Fruit fly (Drosophila melanogaster): ENCODE data around the gene CG12105.

Gene CG12105

DNA sequence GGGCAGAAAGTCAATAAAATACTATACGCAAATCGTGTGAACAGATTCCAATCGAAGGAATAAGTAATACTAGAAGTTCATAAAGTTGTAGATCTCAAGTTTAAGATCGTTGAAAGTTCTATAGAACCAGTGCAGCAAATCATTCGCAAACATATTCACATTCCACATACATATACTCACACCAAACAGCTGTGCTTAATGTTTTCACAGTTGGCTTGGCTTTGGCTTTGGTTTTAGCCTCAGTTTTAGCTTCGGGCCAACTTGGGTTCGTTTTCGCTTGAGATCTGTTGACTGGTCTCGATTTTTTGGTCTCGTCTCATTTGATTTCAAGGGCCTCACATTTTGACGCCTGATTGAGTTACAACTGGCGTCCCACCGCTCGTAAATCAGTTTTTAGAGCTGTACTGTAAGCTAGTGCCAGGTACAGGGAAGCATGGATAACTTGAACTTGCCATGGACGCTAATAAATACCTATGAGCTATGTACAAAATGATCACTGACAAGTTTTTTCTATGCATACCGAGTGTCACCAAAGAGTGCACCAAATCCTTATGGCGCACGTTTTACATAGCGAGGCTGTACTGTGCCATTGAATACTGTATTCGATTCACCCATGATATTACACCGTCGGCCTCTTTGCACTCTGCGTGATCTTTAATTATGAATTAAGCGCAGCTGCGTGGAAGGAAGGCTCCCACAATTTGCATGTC is 28.3 kb downstream of the CG12105 start (continued):
- TF ChIP-seq Taf1 (GFP tag; IDR thresholded peaks at IDR 0.05), result peak; percentile 70; the same call in 1 of the 2 replicates
- peak; percentile 80 for TF ChIP-seq CG13296 (GFP tag; optimal IDR thresholded peaks at IDR 0.05)
- peak; percentile 53 for TF ChIP-seq CG9609 (GFP tag; optimal IDR thresholded peaks at IDR 0.05)
- peak; percentile 64 for TF ChIP-seq zen (tag; optimal IDR thresholded peaks at IDR 0.05)
- no peak for TF ChIP-seq tll (GFP tag; optimal IDR thresholded peaks at IDR 0.05)
- peak; percentile 92 for TF ChIP-seq Ptx1 (GFP tag; IDR thresholded peaks at IDR 0.05)
- peak; percentile 49; the same call in 1 of the 2 replicates for TF ChIP-seq Doc2 (GFP tag; IDR thresholded peaks at IDR 0.05)
- no peak for TF ChIP-seq Neu2 (GFP tag; optimal IDR thresholded peaks at IDR 0.05; ENCODE audit: borderline replicate concordance)
- TF ChIP-seq CG16813 (GFP tag; IDR thresholded peaks at IDR 0.05; ENCODE audit: partially characterized antibody), result no peak
- TF ChIP-seq sqz (GFP tag; optimal IDR thresholded peaks at IDR 0.05), result peak; percentile 38
- peak; percentile 86 for TF ChIP-seq CG32772 (GFP tag; IDR thresholded peaks at IDR 0.05)
- TF ChIP-seq usp (GFP tag; optimal IDR thresholded peaks at IDR 0.05), result no peak
- no peak for TF ChIP-seq hkb (optimal IDR thresholded peaks at IDR 0.05)
- TF ChIP-seq hkb (GFP tag; IDR thresholded peaks at IDR 0.05), result peak; percentile 91
- TF ChIP-seq zen2 (GFP tag; IDR thresholded peaks at IDR 0.05; ENCODE audit: partially characterized antibody), result no peak
- peak; percentile 94 for TF ChIP-seq mam (GFP tag; optimal IDR thresholded peaks at IDR 0.05)
- peak; percentile 60 for TF ChIP-seq sima (GFP tag; optimal IDR thresholded peaks at IDR 0.05)
- TF ChIP-seq btn (GFP tag; optimal IDR thresholded peaks at IDR 0.05), result peak; percentile 53
- TF ChIP-seq HmgD (GFP tag; optimal IDR thresholded peaks at IDR 0.05), result no peak
- peak; percentile 82 for TF ChIP-seq E2f1 (GFP tag; IDR thresholded peaks at IDR 0.05)

DNA sequence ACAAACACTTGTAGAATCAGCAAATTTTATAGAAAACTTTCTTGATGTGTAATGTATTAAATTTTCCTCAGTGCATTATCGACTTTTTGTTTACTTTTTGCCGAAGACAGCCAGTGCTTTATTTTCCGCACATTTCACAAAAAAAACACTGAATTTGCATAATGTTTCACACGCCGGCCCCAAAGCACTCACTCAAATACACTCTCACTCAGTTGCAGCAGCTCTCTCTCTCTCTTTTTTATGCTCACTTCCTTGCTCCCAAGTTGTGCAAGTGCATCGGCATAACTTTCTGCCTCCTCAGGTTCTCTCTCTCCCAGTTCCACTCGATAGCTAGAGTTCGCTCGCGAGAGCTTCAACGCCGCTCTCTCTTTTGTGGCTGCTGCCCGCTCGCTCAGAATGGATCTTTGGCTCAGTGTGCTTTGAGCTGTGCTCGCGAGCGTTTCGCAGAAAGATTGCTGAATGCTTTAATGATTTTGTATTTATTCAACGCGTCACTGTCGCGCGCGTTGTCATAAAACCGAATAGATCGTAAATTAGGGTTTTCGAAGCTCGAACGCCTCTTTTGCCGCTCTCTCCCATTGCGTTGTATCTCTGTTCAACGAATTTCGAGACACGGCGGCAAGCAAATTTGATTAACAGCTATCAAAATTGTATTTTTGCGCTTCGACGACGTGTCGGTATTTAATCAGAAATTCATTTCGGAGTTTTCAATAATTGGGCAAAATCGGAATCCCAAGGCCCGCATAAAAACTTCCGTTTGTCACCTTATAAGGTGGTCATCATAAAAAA is 29.1 kb downstream of the CG12105 start:
- TF ChIP-seq CG32532 (GFP tag; IDR thresholded peaks at IDR 0.05) (peak; percentile 65), Ssrp (tag; optimal IDR thresholded peaks at IDR 0.05) (no peak), her (GFP tag; optimal IDR thresholded peaks at IDR 0.05) (peak; percentile 68), fd64A (GFP tag; optimal IDR thresholded peaks at IDR 0.05) (no peak), h (optimal IDR thresholded peaks at IDR 0.05) (no peak), Ravus (GFP tag; IDR thresholded peaks at IDR 0.05) (no peak), CG6791 (GFP tag; IDR thresholded peaks at IDR 0.05; ENCODE audit: partially characterized antibody) (peak; percentile 76), Dll (GFP tag; IDR thresholded peaks at IDR 0.05; ENCODE audit: partially characterized antibody) (peak; percentile 70; the same call in 3 of the 4 replicates), CG2202 (tag; optimal IDR thresholded peaks at IDR 0.05) (no peak), CG13296 (GFP tag; optimal IDR thresholded peaks at IDR 0.05) (peak; percentile 37), CG2199 (GFP tag; IDR thresholded peaks at IDR 0.05) (peak; percentile 61; the same call in 1 of the 3 replicates), aop (GFP tag; IDR thresholded peaks at IDR 0.05) (no peak), BEAF-32 (GFP tag; optimal IDR thresholded peaks at IDR 0.05) (no peak), inv (GFP tag; IDR thresholded peaks at IDR 0.05; ENCODE audit: partially characterized antibody) (peak; percentile 20; the same call in 1 of the 2 replicates), CG3163 (GFP tag; optimal IDR thresholded peaks at IDR 0.05) (no peak), CG18619 (GFP tag; optimal IDR thresholded peaks at IDR 0.05) (no peak), jing (GFP tag; optimal IDR thresholded peaks at IDR 0.05) (no peak), Camta (GFP tag; optimal IDR thresholded peaks at IDR 0.05) (no peak), Nf-YC (tag; optimal IDR thresholded peaks at IDR 0.05) (no peak), chm (GFP tag; IDR thresholded peaks at IDR 0.05) (peak; percentile 82; the same call in 1 of the 2 replicates), Hmr (GFP tag; optimal IDR thresholded peaks at IDR 0.05) (peak; percentile 24), zen2 (GFP tag; IDR thresholded peaks at IDR 0.05; ENCODE audit: partially characterized antibody) (peak; percentile 92; the same call in 2 of the 3 replicates), Adf1 (GFP tag; IDR thresholded peaks at IDR 0.05) (peak; percentile 34; the same call in 1 of the 2 replicates), CG8924 (tag; optimal IDR thresholded peaks at IDR 0.05) (no peak), Kr (GFP tag; optimal IDR thresholded peaks at IDR 0.05) (no peak), sug (tag; optimal IDR thresholded peaks at IDR 0.05) (peak; percentile 14), caup (GFP tag; optimal IDR thresholded peaks at IDR 0.05; ENCODE audit: severe bottlenecking) (peak; percentile 17), ash1 (GFP tag; optimal IDR thresholded peaks at IDR 0.05) (no peak), CG8281 (tag; optimal IDR thresholded peaks at IDR 0.05) (no peak)
